Worm (Caenorhabditis elegans) whole organism, mixed stage, embryonic: ENCODE measurements around the gene ceh-82.

ENCODE experiments used
- ces-1 ChIP-seq: fragments of 150-350 bp; optimal IDR thresholded peaks from 2 replicates; lab custom pipeline; 2014; ENCODE audit warnings: missing biosample characterization, missing genetic modification reagents, missing genetic modification characterization
- cnd-1 ChIP-seq: fragments of 200-800 bp; sonication (Bioruptor generic); optimal IDR thresholded peaks from 2 replicates; lab custom pipeline; 2018; ENCODE audit warnings: mild to moderate bottlenecking, missing genetic modification characterization, missing compliant biosample characterization
- elt-3 ChIP-seq: fragments of 150-350 bp; optimal IDR thresholded peaks from 2 replicates; lab custom pipeline; 2014; ENCODE audit warnings: missing biosample characterization, missing genetic modification characterization
- lin-13 ChIP-seq: fragments of 150-350 bp; optimal IDR thresholded peaks from 2 replicates; lab custom pipeline; 2014; ENCODE audit warnings: missing biosample characterization, missing genetic modification characterization
- lin-32 ChIP-seq: fragments of 200-800 bp; sonication (Bioruptor generic); optimal IDR thresholded peaks from 2 replicates; lab custom pipeline; 2018; ENCODE audit warnings: mild to moderate bottlenecking, missing genetic modification characterization, missing compliant biosample characterization
- nhr-28 ChIP-seq: fragments of 150-350 bp; optimal IDR thresholded peaks from 2 replicates; lab custom pipeline; 2014; ENCODE audit warnings: missing biosample characterization, missing genetic modification characterization
- nhr-76 ChIP-seq: sonication (generic microtip); optimal IDR thresholded peaks from 2 replicates; lab custom pipeline; 2017; ENCODE audit warnings: missing biosample characterization, missing genetic modification characterization
- unc-39 ChIP-seq: fragments of 150-350 bp; optimal IDR thresholded peaks from 2 replicates; lab custom pipeline; 2014; ENCODE audit warnings: missing biosample characterization, missing genetic modification characterization
- ztf-11 ChIP-seq: fragments of 150-350 bp; optimal IDR thresholded peaks from 2 replicates; lab custom pipeline; 2014; ENCODE audit warnings: missing biosample characterization, missing genetic modification characterization

- TF ChIP-seq ces-1 (GFP tag; lab: Kevin White, UChicago) (no peak), elt-3 (tag; lab: Kevin White, UChicago) (no peak), nhr-76 (no peak), lin-13 (tag; lab: Kevin White, UChicago) (no peak), cnd-1 (tag; lab: Kevin White, UChicago) (no peak), nhr-28 (tag; lab: Kevin White, UChicago) (no peak), ztf-11 (tag; lab: Kevin White, UChicago) (no peak), unc-39 (tag; lab: Kevin White, UChicago) (no peak), lin-32 (no peak)
Measured at ce11 chrII:1688813-1689212, 43.2 kb upstream of the ceh-82 start, which contains the start of the genes fbxb-18 and fbxb-19.
